Fruit fly (Drosophila melanogaster) whole organism, embryonic: ENCODE results near the gene Irc.

Source experiments
- ATbp ChIP-seq: fragments of 200-800 bp; sonication (Bioruptor generic); optimal IDR thresholded peaks from 2 replicates; lab custom pipeline; 2017; ENCODE audit warnings: missing biosample characterization, mild to moderate bottlenecking, missing genetic modification characterization, missing genetic modification reagents
- CG12659 ChIP-seq: fragments of 200-800 bp; sonication (Bioruptor generic); optimal IDR thresholded peaks from 3 replicates; lab custom pipeline; 2017; ENCODE audit warnings: mild to moderate bottlenecking, missing biosample characterization, missing genetic modification reagents, missing genetic modification characterization
- CG16815 ChIP-seq: fragments of 200-800 bp; sonication (Bioruptor generic); optimal IDR thresholded peaks from 3 replicates; lab custom pipeline; 2017; ENCODE audit warnings: missing biosample characterization, mild to moderate bottlenecking, missing genetic modification characterization
- CG17829 ChIP-seq: fragments of 200-800 bp; optimal IDR thresholded peaks from 2 replicates; lab custom pipeline; 2019; ENCODE audit warnings: missing biosample characterization, mild to moderate bottlenecking, missing genetic modification characterization, moderate library complexity
- CG31441 ChIP-seq: fragments of 200-800 bp; sonication (Bioruptor generic); IDR thresholded peaks from 2 replicates; pipeline ENCODE4 v1.3.6; 2022; ENCODE audit warnings: missing biosample characterization, missing genetic modification characterization
- CG4617 ChIP-seq: fragments of 200-800 bp; sonication (Bioruptor generic); optimal IDR thresholded peaks from 3 replicates; lab custom pipeline; 2016; ENCODE audit warnings: missing biosample characterization, missing genetic modification characterization, borderline replicate concordance
- CG6854 ChIP-seq: fragments of 200-800 bp; sonication (Bioruptor generic); optimal IDR thresholded peaks from 3 replicates; lab custom pipeline; 2017; ENCODE audit warnings: missing biosample characterization, mild to moderate bottlenecking, missing genetic modification characterization
- CG7271 ChIP-seq: fragments of 200-800 bp; sonication (Bioruptor generic); optimal IDR thresholded peaks from 2 replicates; lab custom pipeline; 2018; ENCODE audit warnings: missing biosample characterization, mild to moderate bottlenecking, missing genetic modification characterization, moderate library complexity
- CG7786 ChIP-seq: fragments of 200-800 bp; sonication (Bioruptor generic); optimal IDR thresholded peaks from 2 replicates; lab custom pipeline; 2016; ENCODE audit warnings: missing biosample characterization, missing genetic modification characterization
- CG7839 ChIP-seq: fragments of 200-800 bp; sonication (Bioruptor generic); optimal IDR thresholded peaks from 3 replicates; lab custom pipeline; 2018; ENCODE audit warnings: missing biosample characterization, mild to moderate bottlenecking, missing genetic modification characterization, moderate library complexity
- CG8388 ChIP-seq: fragments of 200-800 bp; sonication (Bioruptor generic); optimal IDR thresholded peaks from 2 replicates; lab custom pipeline; 2019; ENCODE audit warnings: missing biosample characterization, mild to moderate bottlenecking, missing genetic modification characterization, moderate library complexity
- Deaf1 ChIP-seq: fragments of 200-800 bp; optimal IDR thresholded peaks from 3 replicates; lab custom pipeline; 2019; ENCODE audit warnings: missing biosample characterization, mild to moderate bottlenecking, missing genetic modification characterization, moderate library complexity
- HLH4C ChIP-seq: fragments of 200-800 bp; sonication (Bioruptor generic); IDR thresholded peaks from 3 replicates; pipeline ENCODE4 v1.3.6; 2022; ENCODE audit warnings: missing biosample characterization, missing genetic modification characterization; ENCODE audit not compliant: partially characterized antibody
- Hey ChIP-seq: fragments of 200-800 bp; sonication (Bioruptor generic); optimal IDR thresholded peaks from 3 replicates; lab custom pipeline; 2018; ENCODE audit warnings: missing biosample characterization, mild to moderate bottlenecking, missing genetic modification characterization
- Hmr ChIP-seq: fragments of 200-800 bp; sonication (Bioruptor generic); optimal IDR thresholded peaks from 3 replicates; lab custom pipeline; 2017; ENCODE audit warnings: mild to moderate bottlenecking, missing biosample characterization, missing genetic modification reagents, missing genetic modification characterization
- Meics ChIP-seq: fragments of 200-800 bp; sonication (Bioruptor generic); optimal IDR thresholded peaks from 2 replicates; lab custom pipeline; 2017; ENCODE audit warnings: missing biosample characterization, mild to moderate bottlenecking, missing genetic modification characterization
- Myb ChIP-seq: fragments of 200-800 bp; sonication (Bioruptor generic); optimal IDR thresholded peaks from 2 replicates; lab custom pipeline; 2016; ENCODE audit warnings: missing biosample characterization, missing genetic modification characterization
- NC2α ChIP-seq: fragments of 200-800 bp; sonication (Bioruptor generic); optimal IDR thresholded peaks from 2 replicates; lab custom pipeline; 2016; ENCODE audit warnings: missing biosample characterization, missing genetic modification characterization
- Oaz ChIP-seq: fragments of 200-800 bp; sonication (Bioruptor generic); IDR thresholded peaks from 2 replicates; pipeline ENCODE4 v1.3.6; 2022; ENCODE audit warnings: missing biosample characterization, missing genetic modification characterization
- Sry-β ChIP-seq: fragments of 200-800 bp; sonication (Bioruptor generic); optimal IDR thresholded peaks from 2 replicates; lab custom pipeline; 2018; ENCODE audit warnings: missing biosample characterization, mild to moderate bottlenecking, missing genetic modification characterization, moderate library complexity
- bab2 ChIP-seq: fragments of 200-800 bp; sonication (Bioruptor generic); optimal IDR thresholded peaks from 2 replicates; lab custom pipeline; 2016; ENCODE audit warnings: missing biosample characterization, missing genetic modification characterization
- cas ChIP-seq: fragments of 200-800 bp; sonication (Bioruptor generic); IDR thresholded peaks from 2 replicates; pipeline ENCODE4 v1.3.6; 2022; ENCODE audit warnings: missing biosample characterization, missing genetic modification characterization
- chif ChIP-seq, 2 experiments: fragments of 200-800 bp; sonication (Bioruptor generic); optimal IDR thresholded peaks; 3 replicates each; lab custom pipeline; 2016; ENCODE audit warnings: missing biosample characterization in 2 of 2, missing genetic modification characterization in 2 of 2
- croc ChIP-seq: fragments of 200-800 bp; sonication (Bioruptor generic); conservative IDR thresholded peaks from 3 replicates; pipeline ENCODE4 v1.3.6; 2022; ENCODE audit warnings: missing biosample characterization, missing genetic modification characterization
- cwo ChIP-seq: fragments of 200-800 bp; sonication (Bioruptor generic); optimal IDR thresholded peaks from 3 replicates; lab custom pipeline; 2017; ENCODE audit warnings: missing biosample characterization, missing genetic modification characterization, mild to moderate bottlenecking, moderate library complexity, missing genetic modification reagents
- dpn ChIP-seq, 2 experiments: fragments of 200-800 bp; sonication (Bioruptor generic); optimal IDR thresholded peaks; 3 replicates each; lab custom pipeline; 2016; ENCODE audit warnings: missing biosample characterization in 2 of 2, missing genetic modification characterization in 2 of 2
- gt ChIP-seq: fragments of 200-800 bp; sonication (Bioruptor generic); IDR thresholded peaks from 2 replicates; pipeline ENCODE4 v1.3.6; 2022; ENCODE audit warnings: missing biosample characterization, missing genetic modification characterization
- lab ChIP-seq: fragments of 200-800 bp; sonication (Bioruptor generic); optimal IDR thresholded peaks from 3 replicates; lab custom pipeline; 2017; ENCODE audit warnings: missing biosample characterization, missing genetic modification characterization, mild to moderate bottlenecking, moderate library complexity, missing genetic modification reagents
- mam ChIP-seq: fragments of 200-800 bp; sonication (Bioruptor generic); optimal IDR thresholded peaks from 3 replicates; lab custom pipeline; 2016; ENCODE audit warnings: missing biosample characterization, missing genetic modification characterization
- p53 ChIP-seq: fragments of 200-800 bp; sonication (Bioruptor generic); optimal IDR thresholded peaks from 2 replicates; lab custom pipeline; 2016; ENCODE audit warnings: missing biosample characterization, missing genetic modification characterization
- ro ChIP-seq: fragments of 200-800 bp; sonication (Bioruptor generic); IDR thresholded peaks from 2 replicates; pipeline ENCODE4 v1.3.6; 2022; ENCODE audit warnings: missing biosample characterization, missing genetic modification characterization
- sna ChIP-seq: fragments of 200-800 bp; sonication (Bioruptor generic); IDR thresholded peaks from 2 replicates; pipeline ENCODE4 v1.3.6; 2022; ENCODE audit warnings: missing biosample characterization, missing genetic modification characterization; ENCODE audit not compliant: partially characterized antibody
- stwl ChIP-seq: fragments of 200-800 bp; sonication (Bioruptor generic); optimal IDR thresholded peaks from 3 replicates; lab custom pipeline; 2018; ENCODE audit warnings: missing biosample characterization, mild to moderate bottlenecking, missing genetic modification characterization, moderate library complexity
- tll ChIP-seq, 2 experiments: fragments of 200-800 bp in 1 of 2; fragments of >200 bp in 1 of 2; sonication (Bioruptor generic) in 1 of 2; optimal IDR thresholded peaks; 2 replicates each; lab custom pipeline; 2017 to 2019; ENCODE audit warnings: missing biosample characterization in 2 of 2, missing genetic modification characterization in 2 of 2, mild to moderate bottlenecking in 1 of 2, moderate library complexity in 1 of 2
- tna ChIP-seq: fragments of 200-800 bp; sonication (Bioruptor generic); IDR thresholded peaks from 2 replicates; pipeline ENCODE4 v1.3.6; 2022; ENCODE audit warnings: missing biosample characterization, missing genetic modification characterization; ENCODE audit not compliant: partially characterized antibody
- unpg ChIP-seq: fragments of 200-800 bp; sonication (Bioruptor generic); optimal IDR thresholded peaks from 3 replicates; lab custom pipeline; 2018; ENCODE audit warnings: missing biosample characterization, mild to moderate bottlenecking, missing genetic modification characterization, moderate library complexity

Irc gene

dm6 chr3R:16996059-16996959 lies 6.4 kb upstream of the Irc start, which contains the start of the genes EMC2A and CG3534 (continued):
- no peak for TF ChIP-seq CG6854 (GFP tag; lab: Kevin White, UChicago)
- peak; percentile 15 for TF ChIP-seq CG4617 (GFP tag; lab: Kevin White, UChicago)
- peak; percentile 11 for TF ChIP-seq lab (GFP tag; lab: Kevin White, UChicago)
- TF ChIP-seq tna (GFP tag; lab: Robert Waterston, UW) = 0 out of 2 replicates have a peak, but pooled peaks have one; percentile 29
- TF ChIP-seq p53 = peak; percentile 10
- peak; percentile 42; the same call in 1 of the 2 replicates for TF ChIP-seq sna (GFP tag; lab: Robert Waterston, UW)
- peak; percentile 64 for TF ChIP-seq Deaf1 (tag; lab: Kevin White, UChicago)
- TF ChIP-seq cas (GFP tag; lab: Robert Waterston, UW) = no peak
- TF ChIP-seq CG17829 (tag; lab: Kevin White, UChicago) = peak; percentile 51
- peak; percentile 76 for TF ChIP-seq stwl (tag; lab: Kevin White, UChicago)
- TF ChIP-seq CG12659 = peak; percentile 2
- TF ChIP-seq dpn (GFP tag; optimal IDR thresholded peaks at IDR 0.05; lab: Kevin White, UChicago) = peak in 1 of 2 experiments; percentile 44
- peak; percentile 22 for TF ChIP-seq Hmr
- TF ChIP-seq CG7786 = no peak
- peak in 1 of 2 experiments; percentile 34 for TF ChIP-seq tll (GFP tag; optimal IDR thresholded peaks at IDR 0.05; lab: Kevin White, UChicago)
- peak; percentile 54 for TF ChIP-seq CG7839
- TF ChIP-seq Oaz (GFP tag; lab: Robert Waterston, UW) = no peak
- TF ChIP-seq Meics (GFP tag; lab: Kevin White, UChicago) = peak; percentile 33

- TF ChIP-seq CG7271 (tag; lab: Kevin White, UChicago) = no peak
- no peak for TF ChIP-seq Myb (GFP tag; lab: Kevin White, UChicago)
- no peak for TF ChIP-seq Sry-β (GFP tag; lab: Kevin White, UChicago)
- no peak for TF ChIP-seq croc (GFP tag; lab: Robert Waterston, UW)
- TF ChIP-seq gt (GFP tag; lab: Robert Waterston, UW) = no peak
- TF ChIP-seq ro (GFP tag; lab: Robert Waterston, UW) = no peak
- TF ChIP-seq CG31441 = no peak
- no peak for TF ChIP-seq HLH4C
- no peak for TF ChIP-seq ATbp (GFP tag; lab: Kevin White, UChicago)
- no peak for TF ChIP-seq bab2
- TF ChIP-seq CG8388 (GFP tag; lab: Kevin White, UChicago) = no peak
- no peak for TF ChIP-seq cwo (GFP tag; lab: Kevin White, UChicago)
- TF ChIP-seq NC2α (GFP tag; lab: Kevin White, UChicago) = no peak
- no peak for TF ChIP-seq mam (GFP tag; lab: Kevin White, UChicago)
- TF ChIP-seq unpg (GFP tag; lab: Kevin White, UChicago) = no peak
- TF ChIP-seq CG16815 (GFP tag; lab: Kevin White, UChicago) = no peak
- TF ChIP-seq Hey = no peak
- no peak for TF ChIP-seq chif (GFP tag; optimal IDR thresholded peaks at IDR 0.05; lab: Kevin White, UChicago)
Measured at dm6 chr3R:17003468-17003867, 793 bp downstream of the Irc start.
